Worm (Caenorhabditis elegans): Measurements from ENCODE around the gene clec-123.
A peak's percentile ranks its signal among the peaks of the same experiment; 100 is the strongest.

Gene clec-123

DNA sequence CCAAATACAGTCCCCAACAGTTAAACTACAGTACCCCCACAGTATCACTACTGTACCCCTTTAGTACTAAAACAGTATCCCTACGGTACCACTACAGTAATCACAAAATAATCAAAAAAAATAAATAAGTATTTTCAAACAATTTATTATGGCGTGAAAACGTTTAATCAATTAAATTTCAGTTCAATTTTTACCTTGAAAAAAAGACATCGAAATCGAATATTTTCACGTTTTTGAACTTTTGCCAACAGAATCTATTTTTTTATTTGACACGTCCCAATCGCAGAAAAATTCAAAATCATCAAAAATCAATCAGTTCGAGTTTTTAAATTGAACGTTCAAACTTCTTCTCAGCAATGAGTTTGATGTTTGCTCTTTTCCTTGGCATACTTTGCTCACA, at the start of gene clec-123:
TSS of gene clec-123 (plus strand) at position 301 of the 400 bp plus-strand sequence.
- TF ChIP-seq daf-8 (GFP tag; IDR thresholded peaks at IDR 0.05), result no peak
- TF ChIP-seq lir-3 (tag; optimal IDR thresholded peaks at IDR 0.05), result no peak
- no peak for TF ChIP-seq ceh-20 (GFP tag; IDR thresholded peaks at IDR 0.05)
- no peak for TF ChIP-seq daf-19 (GFP tag; conservative IDR thresholded peaks at IDR 0.05)
- no peak for TF ChIP-seq ztf-11 (tag; optimal IDR thresholded peaks at IDR 0.05)
- no peak for TF ChIP-seq ceh-28 (tag; optimal IDR thresholded peaks at IDR 0.05)
- TF ChIP-seq unc-62 (GFP tag; optimal IDR thresholded peaks at IDR 0.05 in 1 of 2), result no peak
- no peak for TF ChIP-seq unc-62 (tag; optimal IDR thresholded peaks at IDR 0.05)

DNA sequence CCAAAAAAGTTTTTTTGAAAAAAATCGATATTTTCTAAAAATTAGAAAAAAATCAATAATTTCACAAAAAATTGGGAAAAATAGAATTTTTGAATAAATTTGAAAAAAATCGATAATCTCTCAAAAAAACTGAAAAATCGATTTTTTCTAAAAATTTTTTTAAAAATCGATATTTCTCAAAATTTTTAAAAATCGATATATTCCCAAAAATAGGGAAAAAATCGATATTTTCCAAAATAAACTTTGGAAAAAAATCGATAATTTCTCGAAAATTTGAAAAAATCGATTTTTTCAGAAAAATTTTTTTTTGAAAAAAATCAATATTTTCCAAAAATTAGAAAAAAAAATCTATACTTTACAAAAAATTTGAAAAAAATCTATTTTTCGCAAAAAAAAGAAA, 49.4 kb upstream of the clec-123 start:
- TF ChIP-seq tag-97 (GFP tag; IDR thresholded peaks at IDR 0.05) (no peak), zfp-2 (tag; optimal IDR thresholded peaks at IDR 0.05) (no peak), ceh-28 (tag; optimal IDR thresholded peaks at IDR 0.05) (peak; percentile 70)

DNA sequence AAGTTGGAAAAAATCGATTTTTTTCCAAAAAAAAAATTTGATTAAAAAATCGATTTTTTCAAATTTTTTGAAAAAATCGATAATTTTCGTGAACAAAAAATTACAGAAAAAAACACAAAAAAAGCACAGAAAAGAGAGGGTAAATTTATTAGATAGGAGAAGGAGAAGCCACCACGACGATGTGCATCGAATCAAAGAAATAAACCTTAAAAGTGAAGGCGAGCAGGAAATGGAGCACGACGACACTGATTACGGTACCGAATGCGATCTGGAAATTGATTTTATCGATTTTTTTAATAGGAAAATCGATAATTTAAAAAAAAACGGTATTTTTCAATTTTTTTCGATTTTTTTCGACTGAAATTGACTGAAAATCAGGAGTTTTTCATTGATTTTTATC, 48.9 kb upstream of the clec-123 start:
- no peak for TF ChIP-seq daf-12 (tag; optimal IDR thresholded peaks at IDR 0.05)
- TF ChIP-seq ceh-28 (tag; optimal IDR thresholded peaks at IDR 0.05), result peak; percentile 12

DNA sequence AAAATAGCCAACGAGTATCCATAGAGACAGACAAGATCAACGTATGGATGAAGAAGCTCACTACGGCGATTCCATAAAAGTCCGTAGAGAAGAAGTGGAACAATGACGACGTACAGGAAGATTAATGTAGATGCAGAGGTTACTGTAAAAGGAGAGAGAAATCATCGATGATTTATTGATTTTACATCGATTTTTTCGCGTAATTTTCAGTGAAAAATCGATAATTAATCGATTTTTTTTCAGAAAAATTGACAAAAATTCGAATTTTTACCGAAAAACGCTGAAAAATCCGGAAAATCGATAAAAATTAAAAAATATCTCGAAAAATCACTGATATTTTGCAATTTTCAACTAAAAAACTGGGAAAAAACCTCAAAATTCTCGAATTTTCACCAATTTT, 47.6 kb upstream of the clec-123 start:
- TF ChIP-seq ceh-28 (tag; optimal IDR thresholded peaks at IDR 0.05) (peak; percentile 81), daf-12 (tag; optimal IDR thresholded peaks at IDR 0.05) (no peak)

DNA sequence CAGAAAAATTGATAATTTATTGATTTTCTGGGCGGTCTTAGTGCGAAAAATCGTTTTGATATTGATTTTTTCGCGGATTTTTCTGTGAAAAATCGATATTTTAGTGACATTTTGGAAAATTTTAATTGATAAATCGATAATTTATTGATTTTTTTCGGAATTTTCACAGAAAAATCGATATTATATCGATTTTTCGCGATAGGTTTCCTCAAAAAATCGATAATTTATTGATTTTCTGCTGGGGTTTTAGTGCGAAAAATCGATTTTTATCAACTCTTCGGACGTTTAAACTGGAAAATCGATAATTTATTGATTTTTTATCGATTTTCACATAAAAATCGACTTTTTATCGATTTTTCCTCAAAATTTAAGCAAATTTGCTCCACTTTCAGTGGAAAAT, 46.6 kb upstream of the clec-123 start:
- TF ChIP-seq nhr-237 (tag; optimal IDR thresholded peaks at IDR 0.05) (no peak), hlh-11 (tag; optimal IDR thresholded peaks at IDR 0.05) (no peak), ceh-28 (tag; optimal IDR thresholded peaks at IDR 0.05) (peak; percentile 96), pha-4 (GFP tag; IDR thresholded peaks at IDR 0.05) (no peak), pha-4 (tag; optimal IDR thresholded peaks at IDR 0.05) (no peak), tag-97 (GFP tag; IDR thresholded peaks at IDR 0.05) (no peak), D1046.2 (GFP tag; IDR thresholded peaks at IDR 0.05) (no peak), zip-2 (tag; optimal IDR thresholded peaks at IDR 0.05) (no peak)

DNA sequence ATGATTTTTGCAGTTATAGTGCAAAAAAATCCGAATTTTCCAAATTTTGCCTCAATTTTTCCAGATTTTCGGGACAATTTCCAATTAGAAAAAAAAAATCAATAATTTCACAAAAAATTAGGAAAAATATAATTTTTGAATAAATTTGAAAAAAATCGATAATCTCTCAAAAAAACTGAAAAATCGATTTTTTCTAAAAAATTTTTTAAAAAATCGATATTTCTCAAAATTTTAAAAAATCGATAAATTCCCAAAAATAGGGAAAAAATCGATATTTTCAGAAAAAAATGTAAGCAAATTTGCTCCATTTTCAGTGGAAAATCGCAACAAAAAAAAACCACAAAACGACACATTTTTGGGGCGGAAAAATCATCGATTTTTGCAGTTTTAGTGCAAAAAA, 46.1 kb upstream of the clec-123 start:
- TF ChIP-seq spr-1 (tag; optimal IDR thresholded peaks at IDR 0.05) (no peak), nhr-102 (tag; optimal IDR thresholded peaks at IDR 0.05) (no peak), dmd-6 (GFP tag; IDR thresholded peaks at IDR 0.05) (no peak), ZK546.5 (tag; optimal IDR thresholded peaks at IDR 0.05) (no peak), attf-4 (tag; optimal IDR thresholded peaks at IDR 0.05) (no peak), aha-1 (tag) (peak; percentile 86), F10B5.3 (tag; optimal IDR thresholded peaks at IDR 0.05) (no peak)

DNA sequence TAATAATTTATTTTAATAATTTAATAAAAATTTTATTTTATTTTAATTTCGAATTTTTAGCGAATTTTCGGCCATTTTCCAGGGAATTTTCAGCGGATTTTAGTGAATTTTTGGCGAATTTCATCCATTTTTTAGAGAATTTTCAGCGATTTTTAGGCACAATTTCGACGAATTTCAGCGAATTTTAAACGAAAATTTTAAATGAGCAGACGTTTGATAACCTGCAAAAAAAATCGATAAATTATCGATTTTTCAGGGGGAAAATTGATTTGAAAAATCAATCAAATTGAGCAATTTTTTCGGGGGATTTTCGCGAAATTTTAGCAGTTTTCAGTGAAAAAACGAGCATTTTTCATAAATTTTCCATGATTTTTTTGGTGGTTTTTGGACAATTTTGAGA, 45.4 kb upstream of the clec-123 start:
- no peak for TF ChIP-seq hmg-1.1 (GFP tag; IDR thresholded peaks at IDR 0.05)
- no peak for TF ChIP-seq F10B5.3 (tag; optimal IDR thresholded peaks at IDR 0.05)
- no peak for TF ChIP-seq nhr-25 (tag; optimal IDR thresholded peaks at IDR 0.05; ENCODE audit: borderline replicate concordance, insufficient read depth)
- peak; percentile 55 for TF ChIP-seq ceh-28 (tag; optimal IDR thresholded peaks at IDR 0.05)
- no peak for TF ChIP-seq daf-12 (tag; optimal IDR thresholded peaks at IDR 0.05)
- TF ChIP-seq daf-19 (GFP tag; conservative IDR thresholded peaks at IDR 0.05), result no peak
- no peak for TF ChIP-seq fkh-10 (GFP tag; optimal IDR thresholded peaks at IDR 0.05)
- TF ChIP-seq aha-1 (tag), result peak; percentile 61
- no peak for TF ChIP-seq set-16 (GFP tag; IDR thresholded peaks at IDR 0.05)
- TF ChIP-seq ctbp-1 (GFP tag; IDR thresholded peaks at IDR 0.05), result no peak
- no peak for TF ChIP-seq ztf-11 (tag; optimal IDR thresholded peaks at IDR 0.05)
- TF ChIP-seq vab-7 (GFP tag; IDR thresholded peaks at IDR 0.05), result no peak
- TF ChIP-seq daf-16 (GFP tag; optimal IDR thresholded peaks at IDR 0.05), result no peak
- TF ChIP-seq daf-16 (tag; optimal IDR thresholded peaks at IDR 0.05), result no peak
- TF ChIP-seq ZK337.2 (GFP tag; IDR thresholded peaks at IDR 0.05), result no peak
- TF ChIP-seq nhr-6 (tag; optimal IDR thresholded peaks at IDR 0.05), result no peak
